Worm (Caenorhabditis elegans) whole organism, L3 larva: ENCODE results near the gene mtm-3.
A peak's percentile ranks its signal among the peaks of the same experiment; 100 is the strongest.

Experiments
- ama-1 ChIP-seq: fragments of 150-350 bp; optimal IDR thresholded peaks from 2 replicates; lab custom pipeline; 2018
- ceh-16 ChIP-seq: sonication (generic microtip); optimal IDR thresholded peaks from 2 replicates; lab custom pipeline; 2017; ENCODE audit warnings: missing biosample characterization, missing genetic modification characterization
- ceh-28 ChIP-seq: fragments of 150-350 bp; optimal IDR thresholded peaks from 2 replicates; lab custom pipeline; 2014; ENCODE audit warnings: missing biosample characterization, missing genetic modification reagents, missing genetic modification characterization
- ceh-82 ChIP-seq: fragments of 150-350 bp; optimal IDR thresholded peaks from 2 replicates; lab custom pipeline; 2014; ENCODE audit warnings: missing biosample characterization, missing genetic modification characterization
- daf-12 ChIP-seq: fragments of 150-350 bp; optimal IDR thresholded peaks from 2 replicates; lab custom pipeline; 2014; ENCODE audit warnings: missing biosample characterization, missing genetic modification reagents, missing genetic modification characterization
- egl-27 ChIP-seq: sonication (generic microtip); optimal IDR thresholded peaks from 4 replicates; lab custom pipeline; 2017; ENCODE audit warnings: missing biosample characterization, missing genetic modification reagents, missing genetic modification characterization
- egl-5 ChIP-seq: fragments of 150-350 bp; optimal IDR thresholded peaks from 2 replicates; lab custom pipeline; 2017; ENCODE audit warnings: missing biosample characterization, missing genetic modification reagents, missing genetic modification characterization, inconsistent platforms
- elt-1 ChIP-seq: fragments of 150-350 bp; optimal IDR thresholded peaks from 2 replicates; lab custom pipeline; 2014; ENCODE audit warnings: missing biosample characterization, missing genetic modification characterization
- elt-2 ChIP-seq: sonication (generic microtip); optimal IDR thresholded peaks from 2 replicates; lab custom pipeline; 2016; ENCODE audit warnings: missing genetic modification reagents, mild to moderate bottlenecking, missing genetic modification characterization, missing compliant biosample characterization
- fkh-10 ChIP-seq: sonication (generic microtip); optimal IDR thresholded peaks from 2 replicates; lab custom pipeline; 2017; ENCODE audit warnings: missing biosample characterization, missing genetic modification reagents, missing genetic modification characterization
- fkh-2 ChIP-seq: fragments of 150-350 bp; optimal IDR thresholded peaks from 2 replicates; lab custom pipeline; 2014; ENCODE audit warnings: missing biosample characterization, missing genetic modification reagents, missing genetic modification characterization
- fos-1 ChIP-seq: fragments of 150-350 bp; optimal IDR thresholded peaks from 2 replicates; lab custom pipeline; 2014; ENCODE audit warnings: missing biosample characterization, missing genetic modification characterization
- hmg-11 ChIP-seq: sonication (generic microtip); optimal IDR thresholded peaks from 2 replicates; lab custom pipeline; 2016; ENCODE audit warnings: missing genetic modification characterization, missing compliant biosample characterization
- jun-1 ChIP-seq: fragments of 150-350 bp; optimal IDR thresholded peaks from 2 replicates; lab custom pipeline; 2014; ENCODE audit warnings: missing biosample characterization, missing genetic modification reagents, missing genetic modification characterization
- lin-15B ChIP-seq: fragments of 150-350 bp; optimal IDR thresholded peaks from 2 replicates; lab custom pipeline; 2014; ENCODE audit warnings: missing biosample characterization, missing genetic modification characterization
- lin-39 ChIP-seq: fragments of 150-350 bp; optimal IDR thresholded peaks from 2 replicates; lab custom pipeline; 2018; ENCODE audit warnings: missing biosample characterization, missing genetic modification reagents, missing genetic modification characterization
- lsy-12 ChIP-seq: sonication (generic microtip); optimal IDR thresholded peaks from 2 replicates; lab custom pipeline; 2016; ENCODE audit warnings: mild to moderate bottlenecking, missing genetic modification characterization, missing compliant biosample characterization
- mdl-1 ChIP-seq: fragments of 150-350 bp; optimal IDR thresholded peaks from 2 replicates; lab custom pipeline; 2014; ENCODE audit warnings: missing biosample characterization, missing genetic modification characterization
- mml-1 ChIP-seq: fragments of 150-350 bp; sonication (generic microtip); optimal IDR thresholded peaks from 3 replicates; lab custom pipeline; 2014; ENCODE audit warnings: missing biosample characterization, missing genetic modification characterization
- nfya-1 ChIP-seq: sonication (generic microtip); optimal IDR thresholded peaks from 2 replicates; lab custom pipeline; 2017; ENCODE audit warnings: missing genetic modification characterization, mild to moderate bottlenecking, missing compliant biosample characterization, antibody characterized with exemption, moderate library complexity; ENCODE audit not compliant: insufficient read depth
- nhr-11 ChIP-seq: fragments of 150-350 bp; optimal IDR thresholded peaks from 2 replicates; lab custom pipeline; 2014; ENCODE audit warnings: missing biosample characterization, missing genetic modification characterization
- nhr-12 ChIP-seq: fragments of 150-350 bp; optimal IDR thresholded peaks from 2 replicates; lab custom pipeline; 2014; ENCODE audit warnings: missing biosample characterization, missing genetic modification characterization
- nhr-23 ChIP-seq: fragments of 150-350 bp; optimal IDR thresholded peaks from 2 replicates; lab custom pipeline; 2014; ENCODE audit warnings: missing biosample characterization, missing genetic modification reagents, missing genetic modification characterization
- nhr-25 ChIP-seq: sonication (generic microtip); optimal IDR thresholded peaks from 2 replicates; lab custom pipeline; 2017; ENCODE audit warnings: missing biosample characterization, missing genetic modification characterization
- nhr-28 ChIP-seq: fragments of 150-350 bp; optimal IDR thresholded peaks from 2 replicates; lab custom pipeline; 2014; ENCODE audit warnings: missing biosample characterization, missing genetic modification characterization
- nhr-43 ChIP-seq: sonication (generic microtip); optimal IDR thresholded peaks from 2 replicates; lab custom pipeline; 2016; ENCODE audit warnings: mild to moderate bottlenecking, missing genetic modification characterization, missing compliant biosample characterization; ENCODE audit not compliant: poor library complexity, severe bottlenecking
- nhr-67 ChIP-seq: fragments of 150-350 bp; optimal IDR thresholded peaks from 2 replicates; lab custom pipeline; 2014; ENCODE audit warnings: missing biosample characterization, missing genetic modification characterization
- nhr-76 ChIP-seq: fragments of 150-350 bp; sonication (generic microtip); optimal IDR thresholded peaks from 5 replicates; lab custom pipeline; 2014; ENCODE audit warnings: missing biosample characterization, missing genetic modification characterization
- pha-4 ChIP-seq: fragments of 150-350 bp; optimal IDR thresholded peaks from 2 replicates; lab custom pipeline; 2014; ENCODE audit warnings: missing biosample characterization, missing genetic modification reagents, missing genetic modification characterization
- pqm-1 ChIP-seq: fragments of 150-350 bp; optimal IDR thresholded peaks from 2 replicates; lab custom pipeline; 2017; ENCODE audit warnings: missing biosample characterization, missing genetic modification characterization, inconsistent platforms
- sea-2 ChIP-seq: fragments of 150-350 bp; sonication (generic microtip); optimal IDR thresholded peaks from 4 replicates; lab custom pipeline; 2014; ENCODE audit warnings: missing biosample characterization, missing genetic modification reagents, missing genetic modification characterization
- snpc-4 ChIP-seq: fragments of 150-350 bp; optimal IDR thresholded peaks from 2 replicates; lab custom pipeline; 2014; ENCODE audit warnings: missing biosample characterization, missing genetic modification characterization
- unc-39 ChIP-seq: sonication (generic microtip); optimal IDR thresholded peaks from 4 replicates; lab custom pipeline; 2017; ENCODE audit warnings: missing biosample characterization, missing genetic modification characterization
- ztf-4 ChIP-seq: fragments of 150-350 bp; optimal IDR thresholded peaks from 2 replicates; lab custom pipeline; 2014; ENCODE audit warnings: missing biosample characterization, missing genetic modification characterization

The mtm-3 gene

DNA sequence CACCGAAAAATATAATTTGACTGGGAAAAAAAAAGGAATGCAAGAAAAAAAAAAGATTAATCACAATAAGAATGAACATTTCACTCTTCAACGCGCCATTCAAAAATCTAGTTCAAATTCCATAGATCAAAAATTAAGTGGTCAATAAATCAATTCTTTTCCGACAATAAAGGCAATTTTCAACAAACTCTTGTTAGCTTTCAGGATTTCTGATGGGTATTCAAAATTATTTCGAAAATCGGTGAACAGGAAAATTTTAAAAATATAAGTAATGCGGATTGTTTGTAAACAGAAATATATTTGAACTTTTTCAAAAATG, 626 bp upstream of the mtm-3 start:
- TF ChIP-seq snpc-4 (tag; lab: Kevin White, UChicago) (no peak), nhr-43 (tag; lab: Kevin White, UChicago) (no peak), mml-1 (tag; lab: Kevin White, UChicago) (no peak), elt-2 (no peak), sea-2 (GFP tag; lab: Kevin White, UChicago) (no peak)
- TF ChIP-seq, all 47 proteins: peak for 0

- TF ChIP-seq lsy-12 (tag; lab: Kevin White, UChicago) (peak; percentile 12), ztf-4 (tag; lab: Kevin White, UChicago) (no peak), nhr-28 (no peak), nfya-1 (tag; lab: Kevin White, UChicago) (peak; percentile 23), nhr-23 (tag; lab: Kevin White, UChicago) (peak; percentile 13), pha-4 (tag; lab: Kevin White, UChicago) (peak; percentile 65), pqm-1 (peak; percentile 77), fkh-2 (tag; lab: Kevin White, UChicago) (no peak), mdl-1 (tag; lab: Kevin White, UChicago) (peak; percentile 17), nhr-25 (tag; lab: Kevin White, UChicago) (peak; percentile 31), elt-2 (peak; percentile 75)
Measured at ce11 chrIII:3799213-3799612, 1.1 kb downstream of the mtm-3 start.

DNA sequence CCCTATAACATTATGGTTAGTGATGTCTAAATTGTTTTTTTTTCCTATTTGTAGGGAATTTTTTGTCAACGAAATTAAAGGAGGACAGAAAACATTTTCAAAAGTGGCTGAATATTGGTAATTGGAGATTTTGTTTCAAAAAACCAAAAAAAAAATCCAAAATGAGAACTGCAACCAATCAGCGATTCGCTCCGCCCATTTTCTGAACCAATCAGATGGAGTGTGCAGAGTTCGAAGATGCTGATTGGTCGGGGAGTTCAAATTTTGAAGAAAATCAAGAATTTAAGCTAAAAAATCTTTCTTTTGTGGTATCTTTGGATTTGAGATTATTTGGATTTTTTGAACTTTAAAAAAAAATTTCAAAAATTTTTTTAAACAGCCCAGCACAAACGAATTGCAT, 1.9 kb downstream of the mtm-3 start:
- TF ChIP-seq nfya-1 (tag; lab: Kevin White, UChicago) (peak; percentile 99), pqm-1 (no peak)
- TF ChIP-seq, all 47 proteins: peak for 1

ce11 chrIII:3797180-3798026, 2.9 kb downstream of the mtm-3 start:
- TF ChIP-seq egl-5 (tag; lab: Kevin White, UChicago) = peak; percentile 30
- peak; percentile 31 for TF ChIP-seq nhr-43 (tag; lab: Kevin White, UChicago)
- TF ChIP-seq fos-1 (tag; lab: Kevin White, UChicago) = no peak
- no peak for TF ChIP-seq nhr-11 (tag; lab: Kevin White, UChicago)
- peak; percentile 87 for TF ChIP-seq nhr-23 (tag; lab: Kevin White, UChicago)
- no peak for TF ChIP-seq unc-39 (tag; lab: Kevin White, UChicago)
- no peak for TF ChIP-seq daf-12 (tag; lab: Kevin White, UChicago)
- TF ChIP-seq pha-4 (tag; lab: Kevin White, UChicago) = peak; percentile 93
- TF ChIP-seq ceh-16 = no peak
- no peak for TF ChIP-seq fkh-10
- no peak for TF ChIP-seq egl-27 (tag; lab: Kevin White, UChicago)
- TF ChIP-seq nfya-1 (tag; lab: Kevin White, UChicago) = peak; percentile 37
- TF ChIP-seq nhr-76 (tag; lab: Kevin White, UChicago) = no peak
- TF ChIP-seq sea-2 (GFP tag; lab: Kevin White, UChicago) = no peak
- no peak for TF ChIP-seq hmg-11 (tag; lab: Kevin White, UChicago)
- peak; percentile 37 for TF ChIP-seq elt-2
- no peak for TF ChIP-seq snpc-4 (tag; lab: Kevin White, UChicago)
- TF ChIP-seq nhr-25 (tag; lab: Kevin White, UChicago) = peak; percentile 87
- peak; percentile 85 for TF ChIP-seq ama-1 (lab: Kevin White, UChicago)
- TF ChIP-seq nhr-12 = no peak
- peak; percentile 96 for TF ChIP-seq elt-1 (tag; lab: Kevin White, UChicago)
- TF ChIP-seq jun-1 (tag; lab: Kevin White, UChicago) = no peak
- peak; percentile 45 for TF ChIP-seq ceh-28 (tag; lab: Kevin White, UChicago)
- peak; percentile 56 for TF ChIP-seq pqm-1
- TF ChIP-seq nhr-67 = no peak
- no peak for TF ChIP-seq lin-15B (tag; lab: Kevin White, UChicago)
- no peak for TF ChIP-seq ceh-82 (tag; lab: Kevin White, UChicago)
- TF ChIP-seq lin-39 (tag; lab: Kevin White, UChicago) = peak; percentile 55
- TF ChIP-seq, all 47 proteins: peak for 12
